Worm (Caenorhabditis elegans) whole organism, late embryonic: ENCODE results near the gene bath-39.

ENCODE experiments used
- C08G9.2 ChIP-seq: sonication (generic microtip); optimal IDR thresholded peaks from 2 replicates; lab custom pipeline; 2016; ENCODE audit warnings: mild to moderate bottlenecking, missing genetic modification characterization, moderate library complexity, missing compliant biosample characterization
- C38D4.7 ChIP-seq: fragments of 200-800 bp; sonication (Bioruptor generic); optimal IDR thresholded peaks from 2 replicates; lab custom pipeline; 2018; ENCODE audit warnings: mild to moderate bottlenecking, missing genetic modification characterization, moderate library complexity, missing compliant biosample characterization
- F13H6.1 ChIP-seq: sonication (generic microtip); optimal IDR thresholded peaks from 2 replicates; lab custom pipeline; 2016; ENCODE audit warnings: missing genetic modification characterization, missing compliant biosample characterization
- K02D7.2 ChIP-seq: sonication (generic microtip); optimal IDR thresholded peaks from 2 replicates; lab custom pipeline; 2017; ENCODE audit warnings: mild to moderate bottlenecking, missing genetic modification characterization, missing compliant biosample characterization
- K09A11.1 ChIP-seq: sonication (generic microtip); optimal IDR thresholded peaks from 2 replicates; lab custom pipeline; 2017; ENCODE audit warnings: antibody characterized with exemption, mild to moderate bottlenecking, missing genetic modification characterization, missing compliant biosample characterization; ENCODE audit not compliant: insufficient read depth
- T23F11.4 ChIP-seq: fragments of 200-800 bp; sonication (Bioruptor generic); optimal IDR thresholded peaks from 2 replicates; lab custom pipeline; 2018; ENCODE audit warnings: mild to moderate bottlenecking, missing genetic modification characterization, missing compliant biosample characterization
- Y22D7AL.16 ChIP-seq: sonication (generic microtip); optimal IDR thresholded peaks from 2 replicates; lab custom pipeline; 2016; ENCODE audit warnings: missing genetic modification characterization, missing compliant biosample characterization
- ahr-1 ChIP-seq: sonication (generic microtip); optimal IDR thresholded peaks from 2 replicates; lab custom pipeline; 2016; ENCODE audit warnings: missing genetic modification characterization, missing compliant biosample characterization
- ama-1 ChIP-seq: fragments of 150-350 bp; optimal IDR thresholded peaks from 2 replicates; lab custom pipeline; 2014
- ceh-14 ChIP-seq: sonication (generic microtip); optimal IDR thresholded peaks from 2 replicates; lab custom pipeline; 2016; ENCODE audit warnings: missing genotype, missing genetic modification characterization, missing compliant biosample characterization
- ceh-18 ChIP-seq: sonication (generic microtip); optimal IDR thresholded peaks from 2 replicates; lab custom pipeline; 2016; ENCODE audit warnings: missing genetic modification characterization, missing compliant biosample characterization
- ceh-19 ChIP-seq: fragments of 200-800 bp; sonication (Bioruptor generic); optimal IDR thresholded peaks from 2 replicates; lab custom pipeline; 2018; ENCODE audit warnings: mild to moderate bottlenecking, missing genetic modification characterization, missing compliant biosample characterization
- ceh-22 ChIP-seq: sonication (generic microtip); optimal IDR thresholded peaks from 2 replicates; lab custom pipeline; 2017; ENCODE audit warnings: missing biosample characterization, missing genetic modification characterization
- ceh-31 ChIP-seq: sonication (generic microtip); optimal IDR thresholded peaks from 2 replicates; lab custom pipeline; 2016; ENCODE audit warnings: missing genetic modification characterization, missing compliant biosample characterization
- ceh-34 ChIP-seq: sonication (generic microtip); optimal IDR thresholded peaks from 2 replicates; lab custom pipeline; 2016; ENCODE audit warnings: mild to moderate bottlenecking, missing genetic modification characterization, missing compliant biosample characterization
- ceh-45 ChIP-seq: fragments of 200-800 bp; sonication (Bioruptor generic); IDR thresholded peaks from 2 replicates; pipeline ENCODE4 v1.3.6; 2022; ENCODE audit warnings: missing genetic modification reagents, missing genetic modification characterization, missing compliant biosample characterization
- ceh-48 ChIP-seq: sonication (generic microtip); optimal IDR thresholded peaks from 2 replicates; lab custom pipeline; 2016; ENCODE audit warnings: missing genetic modification characterization, inconsistent platforms, missing compliant biosample characterization
- ceh-6 ChIP-seq: fragments of 200-800 bp; sonication (Bioruptor generic); optimal IDR thresholded peaks from 2 replicates; lab custom pipeline; 2018; ENCODE audit warnings: mild to moderate bottlenecking, missing genetic modification characterization, missing compliant biosample characterization
- che-1 ChIP-seq: sonication (generic microtip); optimal IDR thresholded peaks from 2 replicates; lab custom pipeline; 2016; ENCODE audit warnings: mild to moderate bottlenecking, missing genetic modification characterization, missing compliant biosample characterization
- dmd-4 ChIP-seq: sonication (generic microtip); optimal IDR thresholded peaks from 2 replicates; lab custom pipeline; 2016; ENCODE audit warnings: borderline replicate concordance, missing genetic modification characterization, missing compliant biosample characterization
- dve-1 ChIP-seq: sonication (generic microtip); optimal IDR thresholded peaks from 2 replicates; lab custom pipeline; 2017; ENCODE audit warnings: antibody characterized with exemption, mild to moderate bottlenecking, missing genetic modification characterization, missing compliant biosample characterization
- elt-2 ChIP-seq: sonication (generic microtip); optimal IDR thresholded peaks from 2 replicates; lab custom pipeline; 2016; ENCODE audit warnings: missing genetic modification reagents, missing genetic modification characterization, missing compliant biosample characterization
- ets-4 ChIP-seq: sonication (generic microtip); optimal IDR thresholded peaks from 2 replicates; lab custom pipeline; 2016; ENCODE audit warnings: missing genetic modification characterization, missing compliant biosample characterization
- eyg-1 ChIP-seq: sonication (generic microtip); optimal IDR thresholded peaks from 2 replicates; lab custom pipeline; 2016; ENCODE audit warnings: missing genotype, missing genetic modification characterization, missing compliant biosample characterization
- fax-1 ChIP-seq: sonication (generic microtip); optimal IDR thresholded peaks from 2 replicates; lab custom pipeline; 2016; ENCODE audit warnings: missing genotype, missing genetic modification characterization, missing compliant biosample characterization
- fkh-6 ChIP-seq: sonication (generic microtip); optimal IDR thresholded peaks from 2 replicates; lab custom pipeline; 2016; ENCODE audit warnings: missing genetic modification characterization, missing compliant biosample characterization
- gmeb-2 ChIP-seq: sonication (generic microtip); optimal IDR thresholded peaks from 2 replicates; lab custom pipeline; 2016; ENCODE audit warnings: missing genetic modification characterization, inconsistent platforms, missing compliant biosample characterization
- hlh-13 ChIP-seq: fragments of 200-800 bp; sonication (Bioruptor generic); optimal IDR thresholded peaks from 2 replicates; lab custom pipeline; 2018; ENCODE audit warnings: mild to moderate bottlenecking, missing genetic modification characterization, missing compliant biosample characterization
- hlh-30 ChIP-seq: sonication (generic microtip); optimal IDR thresholded peaks from 2 replicates; lab custom pipeline; 2017; ENCODE audit warnings: antibody characterized with exemption, missing genetic modification characterization, missing compliant biosample characterization; ENCODE audit not compliant: insufficient read depth
- hlh-6 ChIP-seq: sonication (generic microtip); optimal IDR thresholded peaks from 2 replicates; lab custom pipeline; 2016; ENCODE audit warnings: missing genotype, missing genetic modification characterization, missing compliant biosample characterization
- hlh-8 ChIP-seq: sonication (generic microtip); optimal IDR thresholded peaks from 2 replicates; lab custom pipeline; 2016; ENCODE audit warnings: missing genotype, missing genetic modification characterization, missing compliant biosample characterization
- lim-6 ChIP-seq: sonication (generic microtip); optimal IDR thresholded peaks from 2 replicates; lab custom pipeline; 2016; ENCODE audit warnings: missing genetic modification characterization, missing compliant biosample characterization
- lin-11 ChIP-seq: fragments of 200-800 bp; sonication (Bioruptor generic); optimal IDR thresholded peaks from 2 replicates; lab custom pipeline; 2018; ENCODE audit warnings: mild to moderate bottlenecking, missing genetic modification characterization, missing compliant biosample characterization
- madf-2 ChIP-seq: sonication (generic microtip); optimal IDR thresholded peaks from 2 replicates; lab custom pipeline; 2017; ENCODE audit warnings: missing genetic modification characterization, missing compliant biosample characterization
- mec-3 ChIP-seq: sonication (generic microtip); optimal IDR thresholded peaks from 2 replicates; lab custom pipeline; 2016; ENCODE audit warnings: borderline replicate concordance, missing genetic modification characterization, missing compliant biosample characterization
- nhr-11 ChIP-seq: fragments of 150-350 bp; optimal IDR thresholded peaks from 2 replicates; lab custom pipeline; 2014; ENCODE audit warnings: missing biosample characterization, missing genetic modification characterization
- npax-4 ChIP-seq: sonication (generic microtip); optimal IDR thresholded peaks from 2 replicates; lab custom pipeline; 2016; ENCODE audit warnings: missing genetic modification characterization, missing compliant biosample characterization
- odd-2 ChIP-seq: sonication (generic microtip); optimal IDR thresholded peaks from 2 replicates; lab custom pipeline; 2017; ENCODE audit warnings: antibody characterized with exemption, mild to moderate bottlenecking, missing genetic modification characterization, missing compliant biosample characterization
- pat-9 ChIP-seq: fragments of 200-800 bp; sonication (Bioruptor generic); optimal IDR thresholded peaks from 2 replicates; lab custom pipeline; 2018; ENCODE audit warnings: mild to moderate bottlenecking, missing genetic modification characterization, moderate library complexity, missing compliant biosample characterization
- pha-2 ChIP-seq: sonication (generic microtip); optimal IDR thresholded peaks from 2 replicates; lab custom pipeline; 2017; ENCODE audit warnings: mild to moderate bottlenecking, missing genetic modification characterization, missing compliant biosample characterization
- pha-4 ChIP-seq: fragments of 150-350 bp; optimal IDR thresholded peaks from 2 replicates; lab custom pipeline; 2018; ENCODE audit warnings: missing biosample characterization, missing genetic modification reagents, missing genetic modification characterization
- pqm-1 ChIP-seq: sonication (generic microtip); optimal IDR thresholded peaks from 2 replicates; lab custom pipeline; 2016; ENCODE audit warnings: missing genetic modification characterization, missing compliant biosample characterization
- pros-1 ChIP-seq: fragments of 150-350 bp; optimal IDR thresholded peaks from 2 replicates; lab custom pipeline; 2014; ENCODE audit warnings: missing biosample characterization, missing genetic modification reagents, missing genetic modification characterization
- rnt-1 ChIP-seq: sonication (generic microtip); optimal IDR thresholded peaks from 2 replicates; lab custom pipeline; 2016; ENCODE audit warnings: missing genetic modification characterization, missing compliant biosample characterization
- sox-2 ChIP-seq: fragments of 200-800 bp; sonication (Bioruptor generic); IDR thresholded peaks from 2 replicates; pipeline ENCODE4 v1.3.6; 2022; ENCODE audit warnings: missing genetic modification reagents, missing genetic modification characterization, missing compliant biosample characterization
- sox-4 ChIP-seq: sonication (generic microtip); optimal IDR thresholded peaks from 2 replicates; lab custom pipeline; 2017; ENCODE audit warnings: mild to moderate bottlenecking, missing genetic modification characterization, inconsistent platforms, missing compliant biosample characterization
- syd-9 ChIP-seq: sonication (generic microtip); optimal IDR thresholded peaks from 2 replicates; lab custom pipeline; 2016; ENCODE audit warnings: mild to moderate bottlenecking, missing genetic modification characterization, moderate library complexity, missing compliant biosample characterization
- tbx-7 ChIP-seq: sonication (generic microtip); optimal IDR thresholded peaks from 2 replicates; lab custom pipeline; 2016; ENCODE audit warnings: missing genotype, missing genetic modification characterization, missing compliant biosample characterization
- ttx-3 ChIP-seq: sonication (generic microtip); optimal IDR thresholded peaks from 2 replicates; lab custom pipeline; 2016; ENCODE audit warnings: missing genetic modification reagents, missing genetic modification characterization, missing compliant biosample characterization
- unc-55 ChIP-seq: sonication (generic microtip); optimal IDR thresholded peaks from 2 replicates; lab custom pipeline; 2017; ENCODE audit warnings: missing biosample characterization, missing genetic modification reagents, missing genetic modification characterization
- unc-86 ChIP-seq: sonication (generic microtip); optimal IDR thresholded peaks from 2 replicates; lab custom pipeline; 2016; ENCODE audit warnings: missing genetic modification characterization, missing compliant biosample characterization
- zip-5 ChIP-seq: sonication (generic microtip); optimal IDR thresholded peaks from 2 replicates; lab custom pipeline; 2016; ENCODE audit warnings: missing genetic modification characterization, missing compliant biosample characterization
- ztf-16 ChIP-seq: sonication (generic microtip); optimal IDR thresholded peaks from 2 replicates; lab custom pipeline; 2017; ENCODE audit warnings: missing genetic modification characterization, missing compliant biosample characterization

bath-39 gene

DNA sequence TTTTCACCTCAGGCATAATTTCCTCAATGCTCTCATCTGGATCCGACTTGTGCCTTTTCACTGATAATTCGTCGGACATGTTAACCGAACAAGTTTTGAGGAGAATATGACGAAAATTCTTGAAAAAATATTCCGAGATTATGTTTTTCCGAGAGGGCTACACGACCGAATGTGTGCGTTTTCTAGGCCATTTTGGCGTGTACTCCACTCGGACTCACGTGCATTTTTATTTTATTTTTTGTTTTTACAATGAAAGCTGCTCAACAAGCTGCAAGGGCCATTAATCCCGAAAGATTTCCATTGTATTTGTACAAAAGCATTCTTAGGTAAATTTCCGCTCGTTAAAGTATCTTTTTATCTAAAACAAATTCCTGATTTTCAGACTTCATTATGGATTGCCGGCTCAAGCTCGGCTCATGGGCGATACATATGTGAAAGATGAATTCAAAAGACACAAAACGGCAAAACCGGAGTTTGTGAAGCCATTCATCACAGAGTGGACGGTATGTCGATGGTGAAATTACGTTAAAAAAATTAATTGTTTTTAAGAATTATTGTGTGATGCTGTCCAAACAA lies 9.0 kb downstream of the bath-39 start, which contains the start of the genes F25H9.6 and F25H9.7:
F25H9.6 (minus strand) TSS at position 172 of the 576 bp plus-strand sequence.
F25H9.7 (plus strand) TSS at position 187 of the 576 bp plus-strand sequence.
- TF ChIP-seq ceh-45, result no peak
- TF ChIP-seq fax-1 (tag; lab: Kevin White, UChicago), result peak; percentile 79
- peak; percentile 92 for TF ChIP-seq hlh-8
- TF ChIP-seq hlh-30 (tag; lab: Kevin White, UChicago), result peak; percentile 68
- no peak for TF ChIP-seq nhr-11 (tag; lab: Kevin White, UChicago)
- no peak for TF ChIP-seq ceh-19 (GFP tag; lab: Kevin White, UChicago)
- TF ChIP-seq tbx-7 (tag; lab: Kevin White, UChicago), result peak; percentile 97
- TF ChIP-seq lim-6 (tag; lab: Kevin White, UChicago), result peak; percentile 86
- TF ChIP-seq ttx-3 (tag; lab: Kevin White, UChicago), result peak; percentile 28
- peak; percentile 64 for TF ChIP-seq elt-2
- TF ChIP-seq odd-2 (tag; lab: Kevin White, UChicago), result no peak
- no peak for TF ChIP-seq pha-4 (tag; lab: Kevin White, UChicago)
- TF ChIP-seq ceh-14 (tag; lab: Kevin White, UChicago), result peak; percentile 76
- TF ChIP-seq ceh-18 (tag; lab: Kevin White, UChicago), result peak; percentile 33
- no peak for TF ChIP-seq hlh-13 (GFP tag; lab: Kevin White, UChicago)
- TF ChIP-seq Y22D7AL.16 (tag; lab: Kevin White, UChicago), result no peak
- no peak for TF ChIP-seq madf-2 (tag; lab: Kevin White, UChicago)
- peak; percentile 92 for TF ChIP-seq mec-3 (tag; lab: Kevin White, UChicago)
- no peak for TF ChIP-seq gmeb-2 (tag; lab: Kevin White, UChicago)
- TF ChIP-seq rnt-1 (tag; lab: Kevin White, UChicago), result peak; percentile 88
- TF ChIP-seq K02D7.2 (tag; lab: Kevin White, UChicago), result no peak
- TF ChIP-seq dve-1 (tag; lab: Kevin White, UChicago), result no peak
- TF ChIP-seq C38D4.7 (GFP tag; lab: Kevin White, UChicago), result no peak
- TF ChIP-seq ets-4 (tag; lab: Kevin White, UChicago), result peak; percentile 96
- no peak for TF ChIP-seq ceh-22 (tag; lab: Kevin White, UChicago)
- TF ChIP-seq unc-86 (tag; lab: Kevin White, UChicago), result peak; percentile 54
- TF ChIP-seq unc-55 (GFP tag; lab: Kevin White, UChicago), result no peak
- TF ChIP-seq pqm-1 (tag; lab: Kevin White, UChicago), result peak; percentile 40
- no peak for TF ChIP-seq pha-2 (tag; lab: Kevin White, UChicago)
- TF ChIP-seq ceh-48 (tag; lab: Kevin White, UChicago), result no peak
- TF ChIP-seq npax-4, result no peak
- peak; percentile 80 for TF ChIP-seq F13H6.1 (tag; lab: Kevin White, UChicago)
- TF ChIP-seq pat-9 (tag; lab: Kevin White, UChicago), result no peak
- no peak for TF ChIP-seq ceh-6 (GFP tag; lab: Kevin White, UChicago)
- peak; percentile 27 for TF ChIP-seq dmd-4
- TF ChIP-seq fkh-6, result peak; percentile 76
- no peak for TF ChIP-seq ama-1 (lab: Kevin White, UChicago)
- TF ChIP-seq hlh-6 (tag; lab: Kevin White, UChicago), result peak; percentile 52
- peak; percentile 98 for TF ChIP-seq C08G9.2 (tag; lab: Kevin White, UChicago)
- TF ChIP-seq T23F11.4, result no peak
- no peak for TF ChIP-seq pros-1
- TF ChIP-seq K09A11.1, result no peak
- peak; percentile 54 for TF ChIP-seq ztf-16 (tag; lab: Kevin White, UChicago)
- no peak for TF ChIP-seq che-1
- peak; percentile 91 for TF ChIP-seq zip-5 (tag; lab: Kevin White, UChicago)
- TF ChIP-seq syd-9 (tag; lab: Kevin White, UChicago), result peak; percentile 7
- TF ChIP-seq sox-4, result no peak
- peak; percentile 56 for TF ChIP-seq eyg-1 (tag; lab: Kevin White, UChicago)
- TF ChIP-seq ceh-31, result peak; percentile 98
- peak; percentile 62 for TF ChIP-seq ceh-34 (tag; lab: Kevin White, UChicago)
- no peak for TF ChIP-seq sox-2 (GFP tag; lab: Robert Waterston, UW)
- peak; percentile 22 for TF ChIP-seq lin-11 (tag; lab: Kevin White, UChicago)
- peak; percentile 53 for TF ChIP-seq ahr-1 (tag; lab: Kevin White, UChicago)
